Fruit fly (Drosophila melanogaster) whole organism, embryonic: ENCODE results near the gene Syx4.

Experiments used
- Aef1 ChIP-seq: fragments of 200-800 bp; sonication (Bioruptor generic); IDR thresholded peaks from 3 replicates; pipeline ENCODE4 v1.3.6; 2022; ENCODE audit warnings: missing biosample characterization, missing genetic modification characterization
- Asciz ChIP-seq: fragments of 200-800 bp; sonication (Bioruptor generic); optimal IDR thresholded peaks from 2 replicates; lab custom pipeline; 2017; ENCODE audit warnings: missing biosample characterization, mild to moderate bottlenecking, missing genetic modification characterization, missing genetic modification reagents
- Bgb ChIP-seq: fragments of 200-800 bp; sonication (Bioruptor generic); IDR thresholded peaks from 2 replicates; pipeline ENCODE4 v1.3.6; 2022; ENCODE audit warnings: missing biosample characterization, missing genetic modification characterization; ENCODE audit not compliant: partially characterized antibody
- C15 ChIP-seq: fragments of 200-800 bp; sonication (Bioruptor generic); IDR thresholded peaks from 3 replicates; pipeline ENCODE4 v1.3.6; 2022; ENCODE audit warnings: missing biosample characterization, missing genetic modification characterization
- CG1024 ChIP-seq: fragments of 200-800 bp; sonication (Bioruptor generic); IDR thresholded peaks from 2 replicates; pipeline ENCODE4 v1.3.6; 2022; ENCODE audit warnings: missing biosample characterization, missing genetic modification characterization
- CG10979 ChIP-seq: fragments of 200-800 bp; sonication (Bioruptor generic); optimal IDR thresholded peaks from 2 replicates; lab custom pipeline; 2018; ENCODE audit warnings: missing biosample characterization, mild to moderate bottlenecking, missing genetic modification characterization, moderate library complexity
- CG11247 ChIP-seq: fragments of 200-800 bp; sonication (Bioruptor generic); IDR thresholded peaks from 2 replicates; pipeline ENCODE4 v1.3.6; 2022; ENCODE audit warnings: missing biosample characterization, missing genetic modification characterization
- CG13287 ChIP-seq: fragments of 200-800 bp; sonication (Bioruptor generic); IDR thresholded peaks from 2 replicates; pipeline ENCODE4 v1.3.6; 2022; ENCODE audit warnings: missing biosample characterization, missing genetic modification characterization; ENCODE audit not compliant: partially characterized antibody
- CG13775 ChIP-seq: fragments of 200-800 bp; sonication (Bioruptor generic); optimal IDR thresholded peaks from 3 replicates; lab custom pipeline; 2017; ENCODE audit warnings: missing biosample characterization, mild to moderate bottlenecking, missing genetic modification characterization
- CG13894 ChIP-seq: fragments of 200-800 bp; sonication (Bioruptor generic); optimal IDR thresholded peaks from 3 replicates; lab custom pipeline; 2018; ENCODE audit warnings: missing biosample characterization, mild to moderate bottlenecking, missing genetic modification characterization, moderate library complexity
- CG15514 ChIP-seq: fragments of 200-800 bp; sonication (Bioruptor generic); optimal IDR thresholded peaks from 3 replicates; lab custom pipeline; 2017; ENCODE audit warnings: missing biosample characterization, missing genetic modification characterization, mild to moderate bottlenecking, moderate library complexity, missing genetic modification reagents
- CG15696 ChIP-seq: fragments of 200-800 bp; sonication (Bioruptor generic); optimal IDR thresholded peaks from 2 replicates; lab custom pipeline; 2019; ENCODE audit warnings: missing biosample characterization, mild to moderate bottlenecking, missing genetic modification characterization, moderate library complexity
- CG1647 ChIP-seq: fragments of 200-800 bp; sonication (Bioruptor generic); optimal IDR thresholded peaks from 3 replicates; lab custom pipeline; 2016; ENCODE audit warnings: missing biosample characterization, missing genetic modification characterization
- CG17328 ChIP-seq: fragments of 200-800 bp; sonication (Bioruptor generic); IDR thresholded peaks from 2 replicates; pipeline ENCODE4 v1.3.6; 2022; ENCODE audit warnings: missing biosample characterization, missing genetic modification characterization
- CG18011 ChIP-seq: fragments of 200-800 bp; sonication (Bioruptor generic); optimal IDR thresholded peaks from 2 replicates; lab custom pipeline; 2017; ENCODE audit warnings: missing biosample characterization, missing genetic modification characterization, mild to moderate bottlenecking, moderate library complexity, missing genotype
- CG31388 ChIP-seq: fragments of 200-800 bp; sonication (Bioruptor generic); optimal IDR thresholded peaks from 2 replicates; lab custom pipeline; 2016; ENCODE audit warnings: missing biosample characterization, missing genetic modification characterization
- CG3407 ChIP-seq: fragments of 200-800 bp; sonication (Bioruptor generic); optimal IDR thresholded peaks from 2 replicates; lab custom pipeline; 2018; ENCODE audit warnings: missing biosample characterization, mild to moderate bottlenecking, missing genetic modification characterization
- CG4282 ChIP-seq: fragments of 200-800 bp; sonication (Bioruptor generic); optimal IDR thresholded peaks from 2 replicates; lab custom pipeline; 2016; ENCODE audit warnings: missing biosample characterization, missing genetic modification characterization
- CG4404 ChIP-seq: fragments of 200-800 bp; sonication (Bioruptor generic); IDR thresholded peaks from 2 replicates; pipeline ENCODE4 v1.3.6; 2022; ENCODE audit warnings: missing biosample characterization, missing genetic modification characterization
- CG6175 ChIP-seq: fragments of 200-800 bp; sonication (Bioruptor generic); IDR thresholded peaks from 3 replicates; pipeline ENCODE4 v1.3.6; 2022; ENCODE audit warnings: missing biosample characterization, missing genetic modification characterization
- CG6272 ChIP-seq: fragments of 200-800 bp; sonication (Bioruptor generic); IDR thresholded peaks from 2 replicates; pipeline ENCODE4 v1.3.6; 2022; ENCODE audit warnings: missing biosample characterization, missing genetic modification characterization
- CG6854 ChIP-seq: fragments of 200-800 bp; sonication (Bioruptor generic); optimal IDR thresholded peaks from 3 replicates; lab custom pipeline; 2017; ENCODE audit warnings: missing biosample characterization, mild to moderate bottlenecking, missing genetic modification characterization
- CG7839 ChIP-seq: fragments of 200-800 bp; sonication (Bioruptor generic); optimal IDR thresholded peaks from 3 replicates; lab custom pipeline; 2018; ENCODE audit warnings: missing biosample characterization, mild to moderate bottlenecking, missing genetic modification characterization, moderate library complexity
- CG8388 ChIP-seq: fragments of 200-800 bp; sonication (Bioruptor generic); optimal IDR thresholded peaks from 2 replicates; lab custom pipeline; 2019; ENCODE audit warnings: missing biosample characterization, mild to moderate bottlenecking, missing genetic modification characterization, moderate library complexity
- CkIIα-i1 ChIP-seq: fragments of 200-800 bp; sonication (Bioruptor generic); IDR thresholded peaks from 2 replicates; pipeline ENCODE4 v1.3.6; 2022; ENCODE audit warnings: missing biosample characterization, missing genetic modification characterization
- D19B ChIP-seq: fragments of 200-800 bp; sonication (Bioruptor generic); optimal IDR thresholded peaks from 2 replicates; lab custom pipeline; 2017; ENCODE audit warnings: missing biosample characterization, mild to moderate bottlenecking, missing genetic modification characterization
- Dbx ChIP-seq: fragments of 200-800 bp; sonication (Bioruptor generic); IDR thresholded peaks from 3 replicates; pipeline ENCODE4 v1.3.6; 2022; ENCODE audit warnings: missing biosample characterization, missing genetic modification characterization
- Deaf1 ChIP-seq: fragments of 200-800 bp; optimal IDR thresholded peaks from 3 replicates; lab custom pipeline; 2019; ENCODE audit warnings: missing biosample characterization, mild to moderate bottlenecking, missing genetic modification characterization, moderate library complexity
- Elba2 ChIP-seq: fragments of 200-800 bp; sonication (Bioruptor generic); optimal IDR thresholded peaks from 3 replicates; lab custom pipeline; 2016; ENCODE audit warnings: missing biosample characterization, missing genetic modification characterization
- Fer2 ChIP-seq: fragments of 200-800 bp; sonication (Bioruptor generic); optimal IDR thresholded peaks from 2 replicates; lab custom pipeline; 2018; ENCODE audit warnings: missing biosample characterization, mild to moderate bottlenecking, missing genetic modification characterization, moderate library complexity
- Gug ChIP-seq: fragments of 200-800 bp; sonication (Bioruptor generic); IDR thresholded peaks from 4 replicates; pipeline ENCODE4 v1.3.6; 2022; ENCODE audit warnings: missing biosample characterization, missing genetic modification characterization
- H2.0 ChIP-seq: fragments of 200-800 bp; sonication (Bioruptor generic); IDR thresholded peaks from 2 replicates; pipeline ENCODE4 v1.3.6; 2022; ENCODE audit warnings: missing biosample characterization, missing genetic modification characterization
- Kr ChIP-seq: fragments of 200-800 bp; sonication (Bioruptor generic); optimal IDR thresholded peaks from 2 replicates; lab custom pipeline; 2017; ENCODE audit warnings: missing biosample characterization, mild to moderate bottlenecking, missing genetic modification characterization
- Optix ChIP-seq: fragments of 200-800 bp; sonication (Bioruptor generic); IDR thresholded peaks from 3 replicates; pipeline ENCODE4 v1.3.6; 2022; ENCODE audit warnings: missing biosample characterization, missing genetic modification characterization
- Pdp1 ChIP-seq, 2 experiments: fragments of 200-800 bp; sonication (Bioruptor generic); optimal IDR thresholded peaks; 3 replicates each; lab custom pipeline; 2016; ENCODE audit warnings: missing biosample characterization in 2 of 2, missing genetic modification characterization in 2 of 2, mild to moderate bottlenecking in 1 of 2, moderate library complexity in 1 of 2
- Sox102F ChIP-seq: fragments of 200-800 bp; sonication (Bioruptor generic); optimal IDR thresholded peaks from 2 replicates; lab custom pipeline; 2018; ENCODE audit warnings: missing biosample characterization, mild to moderate bottlenecking, missing genetic modification characterization, moderate library complexity
- Xbp1 ChIP-seq: fragments of 200-800 bp; sonication (Bioruptor generic); optimal IDR thresholded peaks from 3 replicates; lab custom pipeline; 2016; ENCODE audit warnings: missing biosample characterization, mild to moderate bottlenecking, missing genetic modification characterization
- ab ChIP-seq: fragments of 200-800 bp; sonication (Bioruptor generic); optimal IDR thresholded peaks from 2 replicates; lab custom pipeline; 2016; ENCODE audit warnings: missing biosample characterization, missing genetic modification characterization
- chm ChIP-seq: fragments of 200-800 bp; sonication (Bioruptor generic); IDR thresholded peaks from 2 replicates; pipeline ENCODE4 v1.3.6; 2022; ENCODE audit warnings: missing biosample characterization, missing genetic modification characterization
- dpn ChIP-seq, 2 experiments: fragments of 200-800 bp; sonication (Bioruptor generic); optimal IDR thresholded peaks; 3 replicates each; lab custom pipeline; 2016; ENCODE audit warnings: missing biosample characterization in 2 of 2, missing genetic modification characterization in 2 of 2
- ind ChIP-seq: fragments of 200-800 bp; sonication (Bioruptor generic); optimal IDR thresholded peaks from 3 replicates; lab custom pipeline; 2016; ENCODE audit warnings: missing biosample characterization, missing genetic modification characterization
- jigr1 ChIP-seq: fragments of 200-800 bp; sonication (Bioruptor generic); IDR thresholded peaks from 3 replicates; pipeline ENCODE4 v1.3.6; 2022; ENCODE audit warnings: missing biosample characterization, missing genetic modification characterization
- lola ChIP-seq, 3 experiments: fragments of >200 bp in 2 of 3; fragments of 200-800 bp in 1 of 3; sonication (Bioruptor generic) in 1 of 3; optimal IDR thresholded peaks; 2 replicates each; lab custom pipeline; 2017 to 2019; ENCODE audit warnings: missing biosample characterization in 3 of 3, missing genetic modification characterization in 3 of 3, mild to moderate bottlenecking in 1 of 3, moderate library complexity in 1 of 3
- maf-S ChIP-seq: fragments of 200-800 bp; sonication (Bioruptor generic); optimal IDR thresholded peaks from 2 replicates; lab custom pipeline; 2016; ENCODE audit warnings: missing biosample characterization, missing genetic modification characterization
- nmo ChIP-seq: fragments of 200-800 bp; sonication (Bioruptor generic); optimal IDR thresholded peaks from 2 replicates; lab custom pipeline; 2018; ENCODE audit warnings: missing biosample characterization, mild to moderate bottlenecking, missing genetic modification characterization, moderate library complexity
- peb ChIP-seq: fragments of 200-800 bp; sonication (Bioruptor generic); IDR thresholded peaks from 2 replicates; pipeline ENCODE4 v1.3.6; 2022; ENCODE audit warnings: missing biosample characterization, missing genetic modification characterization
- pzg ChIP-seq: fragments of 200-800 bp; sonication (Bioruptor generic); optimal IDR thresholded peaks from 3 replicates; lab custom pipeline; 2018; ENCODE audit warnings: missing biosample characterization, mild to moderate bottlenecking, missing genetic modification characterization, moderate library complexity
- rib ChIP-seq: fragments of 200-800 bp; sonication (Bioruptor generic); IDR thresholded peaks from 2 replicates; pipeline ENCODE4 v1.3.6; 2022; ENCODE audit warnings: missing biosample characterization, missing genetic modification characterization
- sna ChIP-seq: fragments of 200-800 bp; sonication (Bioruptor generic); IDR thresholded peaks from 2 replicates; pipeline ENCODE4 v1.3.6; 2022; ENCODE audit warnings: missing biosample characterization, missing genetic modification characterization; ENCODE audit not compliant: partially characterized antibody
- z ChIP-seq: fragments of 200-800 bp; sonication (Bioruptor generic); IDR thresholded peaks from 3 replicates; pipeline ENCODE4 v1.3.6; 2022; ENCODE audit warnings: missing biosample characterization, missing genetic modification characterization

Gene Syx4

DNA sequence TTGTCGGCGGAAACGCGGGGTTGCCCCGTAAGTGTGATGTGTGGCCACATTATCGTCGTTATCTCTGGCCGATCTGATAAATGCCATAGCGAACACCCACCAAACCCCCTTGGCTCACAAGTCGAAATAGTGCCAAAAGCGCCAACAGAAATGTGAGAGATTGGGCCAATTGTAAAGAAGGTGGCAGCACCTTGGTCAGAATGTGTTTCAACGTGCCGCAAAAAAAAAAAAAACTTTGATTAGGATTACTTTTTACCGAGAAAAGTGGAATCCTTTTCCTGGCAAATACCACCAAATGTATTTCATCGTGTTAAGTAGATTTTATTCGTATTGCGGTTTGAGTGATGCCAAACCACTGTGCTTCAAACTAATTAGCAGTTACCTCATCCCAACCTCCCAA lies 856 bp downstream of the Syx4 start (continued):
- TF ChIP-seq CG4282 (GFP tag; lab: Kevin White, UChicago) (peak; percentile 75), Aef1 (GFP tag; lab: Robert Waterston, UW) (peak; percentile 91), ab (peak; percentile 64), C15 (peak; percentile 77; the same call in 2 of the 3 replicates), lola (GFP tag; optimal IDR thresholded peaks at IDR 0.05; lab: Kevin White, UChicago) (no peak), Xbp1 (GFP tag; lab: Kevin White, UChicago) (peak; percentile 74), CG13894 (tag; lab: Kevin White, UChicago) (peak; percentile 74), CG4404 (GFP tag; lab: Robert Waterston, UW) (peak; percentile 63), CG13287 (GFP tag; lab: Robert Waterston, UW) (no peak), CG18011 (GFP tag; lab: Kevin White, UChicago) (peak; percentile 59), Kr (GFP tag; lab: Kevin White, UChicago) (no peak), Fer2 (tag; lab: Kevin White, UChicago) (peak; percentile 54), CG1647 (GFP tag; lab: Kevin White, UChicago) (peak; percentile 63), Elba2 (no peak), CG15696 (tag; lab: Kevin White, UChicago) (no peak), CG13775 (GFP tag; lab: Kevin White, UChicago) (peak; percentile 65), maf-S (GFP tag; lab: Kevin White, UChicago) (peak; percentile 78), Sox102F (GFP tag; lab: Kevin White, UChicago) (peak; percentile 79), ind (GFP tag; lab: Kevin White, UChicago) (peak; percentile 86), Asciz (GFP tag; lab: Kevin White, UChicago) (peak; percentile 47), CG3407 (no peak), H2.0 (GFP tag; lab: Robert Waterston, UW) (peak; percentile 86), Gug (GFP tag; lab: Robert Waterston, UW) (peak; percentile 84), rib (GFP tag; lab: Robert Waterston, UW) (peak; percentile 89), dpn (GFP tag; optimal IDR thresholded peaks at IDR 0.05; lab: Kevin White, UChicago) (peak; percentile 80 to 88), CG6272 (peak; percentile 78), CG11247 (GFP tag; lab: Robert Waterston, UW) (peak; percentile 89), peb (GFP tag; lab: Robert Waterston, UW) (peak; percentile 67), Dbx (GFP tag; lab: Robert Waterston, UW) (peak; percentile 92), CG8388 (GFP tag; lab: Kevin White, UChicago) (peak; percentile 16), jigr1 (GFP tag; lab: Robert Waterston, UW) (peak; percentile 78; the same call in 2 of the 3 replicates), CG15514 (peak; percentile 73), CG10979 (tag; lab: Kevin White, UChicago) (peak; percentile 5), z (GFP tag; lab: Robert Waterston, UW) (no peak), Bgb (no peak), Pdp1 (GFP tag; optimal IDR thresholded peaks at IDR 0.05; lab: Kevin White, UChicago) (peak; percentile 77 to 82), CG31388 (GFP tag; lab: Kevin White, UChicago) (peak; percentile 0), Deaf1 (tag; lab: Kevin White, UChicago) (no peak), D19B (GFP tag; lab: Kevin White, UChicago) (peak; percentile 76), CkIIα-i1 (GFP tag; lab: Robert Waterston, UW) (peak; percentile 56; the same call in 1 of the 2 replicates), sna (GFP tag; lab: Robert Waterston, UW) (no peak), chm (GFP tag; lab: Robert Waterston, UW) (peak; percentile 56; the same call in 1 of the 2 replicates), CG6175 (GFP tag; lab: Robert Waterston, UW) (peak; percentile 88), Optix (GFP tag; lab: Robert Waterston, UW) (peak; percentile 85), CG1024 (peak; percentile 37; the same call in 1 of the 2 replicates), CG17328 (GFP tag; lab: Robert Waterston, UW) (peak; percentile 82), CG7839 (tag; lab: Kevin White, UChicago) (peak; percentile 88), nmo (GFP tag; lab: Kevin White, UChicago) (peak; percentile 62), CG6854 (peak; percentile 53), pzg (GFP tag; lab: Kevin White, UChicago) (peak; percentile 2)
